Fruit fly (Drosophila melanogaster): ENCODE data around the gene alph.

alph gene

dm6 chr3R:29618515-29619157, 27.0 kb downstream of the alph start, which contains the start of gene CG1907 (continued):
- peak; percentile 94 for TF ChIP-seq CkIIα-i1 (GFP tag; IDR thresholded peaks at IDR 0.05)
- peak; percentile 99 for TF ChIP-seq Ptx1 (GFP tag; IDR thresholded peaks at IDR 0.05)
- peak in 1 of 2 experiments; percentile 96 for TF ChIP-seq Eip74EF (GFP tag; optimal IDR thresholded peaks at IDR 0.05)
- TF ChIP-seq CG31441 (GFP tag; IDR thresholded peaks at IDR 0.05): peak; percentile 99
- TF ChIP-seq Lim3 (GFP tag; IDR thresholded peaks at IDR 0.05): peak; percentile 88
- TF ChIP-seq trh (GFP tag; optimal IDR thresholded peaks at IDR 0.05): peak; percentile 92
- TF ChIP-seq CG10209 (GFP tag; optimal IDR thresholded peaks at IDR 0.05): peak; percentile 98
- TF ChIP-seq Scr (GFP tag; IDR thresholded peaks at IDR 0.05; ENCODE audit: partially characterized antibody): peak; percentile 45
- no peak for TF ChIP-seq CG14965 (GFP tag; optimal IDR thresholded peaks at IDR 0.05; ENCODE audit: borderline replicate concordance)
- TF ChIP-seq nerfin-1 (tag; optimal IDR thresholded peaks at IDR 0.05): peak; percentile 97
- TF ChIP-seq vvl (GFP tag; IDR thresholded peaks at IDR 0.05): peak; percentile 99
- peak; percentile 90 for TF ChIP-seq CG12071 (GFP tag; optimal IDR thresholded peaks at IDR 0.05)
- TF ChIP-seq CG14710 (tag; optimal IDR thresholded peaks at IDR 0.05): peak; percentile 98

dm6 chr3R:29620712-29621479, 29.3 kb downstream of the alph start:
- TF ChIP-seq cato (GFP tag; optimal IDR thresholded peaks at IDR 0.05; ENCODE audit: borderline replicate concordance) (no peak), hbn (GFP tag; IDR thresholded peaks at IDR 0.05; ENCODE audit: partially characterized antibody) (no peak), Dip2 (GFP tag; IDR thresholded peaks at IDR 0.05) (no peak), CG18011 (GFP tag; optimal IDR thresholded peaks at IDR 0.05) (no peak), CG10431 (GFP tag; optimal IDR thresholded peaks at IDR 0.05) (no peak), CG3065 (GFP tag; optimal IDR thresholded peaks at IDR 0.05) (no peak), CG31441 (GFP tag; IDR thresholded peaks at IDR 0.05) (no peak), CG16813 (GFP tag; IDR thresholded peaks at IDR 0.05; ENCODE audit: partially characterized antibody) (no peak), crc (GFP tag; optimal IDR thresholded peaks at IDR 0.05) (no peak), unc-4 (GFP tag; IDR thresholded peaks at IDR 0.05; ENCODE audit: partially characterized antibody) (no peak), nau (GFP tag; optimal IDR thresholded peaks at IDR 0.05) (no peak), mld (GFP tag; IDR thresholded peaks at IDR 0.05; ENCODE audit: partially characterized antibody) (no peak), tap (tag; optimal IDR thresholded peaks at IDR 0.05) (no peak), CG11456 (GFP tag; IDR thresholded peaks at IDR 0.05) (no peak), CG5180 (GFP tag; optimal IDR thresholded peaks at IDR 0.05) (no peak), CG2678 (tag; optimal IDR thresholded peaks at IDR 0.05) (peak; percentile 23), CG10366 (GFP tag; IDR thresholded peaks at IDR 0.05) (no peak), CG11723 (GFP tag; optimal IDR thresholded peaks at IDR 0.05) (no peak), Atf6 (GFP tag; IDR thresholded peaks at IDR 0.05) (no peak), Sin3A (optimal IDR thresholded peaks at IDR 0.05) (no peak), croc (GFP tag; conservative IDR thresholded peaks at IDR 0.05) (no peak), CG10267 (tag; optimal IDR thresholded peaks at IDR 0.05) (no peak), tin (GFP tag; optimal IDR thresholded peaks at IDR 0.05) (no peak), CoRest (tag; optimal IDR thresholded peaks at IDR 0.05) (no peak), Rx (GFP tag; IDR thresholded peaks at IDR 0.05) (no peak), lbe (GFP tag; optimal IDR thresholded peaks at IDR 0.05) (no peak), Drgx (GFP tag; IDR thresholded peaks at IDR 0.05) (0 out of 2 replicates have a peak, but pooled peaks have one; percentile 11), CG2120 (GFP tag; optimal IDR thresholded peaks at IDR 0.05) (no peak), mam (GFP tag; optimal IDR thresholded peaks at IDR 0.05) (no peak), lov (optimal IDR thresholded peaks at IDR 0.05) (no peak), lov (GFP tag; IDR thresholded peaks at IDR 0.05) (no peak), cas (GFP tag; IDR thresholded peaks at IDR 0.05) (no peak), E2f1 (GFP tag; IDR thresholded peaks at IDR 0.05) (no peak), org-1 (GFP tag; optimal IDR thresholded peaks at IDR 0.05) (no peak), CG6765 (GFP tag; optimal IDR thresholded peaks at IDR 0.05) (no peak), Dp (GFP tag; optimal IDR thresholded peaks at IDR 0.05) (no peak)

Data from whole organism, embryonic.